Worm (Caenorhabditis elegans): ENCODE measurements around the gene otpl-6.

DNA sequence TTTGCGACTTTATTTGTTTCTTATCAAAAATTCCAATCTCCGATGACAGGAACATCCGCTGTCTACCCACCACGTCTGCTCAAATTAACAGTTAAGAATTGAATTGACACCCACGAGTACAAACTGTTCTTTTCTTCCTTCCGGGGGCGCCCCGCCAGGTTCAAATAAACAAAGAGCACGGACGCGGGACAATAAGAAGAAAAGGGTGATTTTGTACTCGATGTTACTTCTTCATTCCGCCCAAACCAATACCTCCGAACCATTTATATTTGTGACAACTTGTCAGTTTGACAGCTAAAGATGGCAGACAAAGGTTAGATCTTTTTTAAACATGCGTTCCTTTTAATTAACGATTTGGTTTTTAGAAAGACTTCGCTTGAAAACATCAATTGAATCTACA, at the start of gene otpl-6:
- TF ChIP-seq ztf-23 (GFP tag; IDR thresholded peaks at IDR 0.05) (no peak), T22C8.4 (GFP tag; IDR thresholded peaks at IDR 0.05) (no peak), flt-1 (GFP tag; IDR thresholded peaks at IDR 0.05) (no peak), med-1 (GFP tag; optimal IDR thresholded peaks at IDR 0.05; ENCODE audit: insufficient read depth) (no peak), cog-1 (tag; optimal IDR thresholded peaks at IDR 0.05) (no peak), klf-2 (GFP tag; conservative IDR thresholded peaks at IDR 0.05) (no peak), ref-1 (GFP tag; conservative IDR thresholded peaks at IDR 0.05) (no peak), ztf-29 (GFP tag; IDR thresholded peaks at IDR 0.05) (no peak)

Measured in whole organism, midembryonic.